Worm (Caenorhabditis elegans) whole organism, early embryonic: Measurements from ENCODE around the gene C28G1.6.

Experiments used
- B0310.2 ChIP-seq: sonication (generic microtip); optimal IDR thresholded peaks from 2 replicates; lab custom pipeline; 2016; ENCODE audit warnings: mild to moderate bottlenecking, missing genetic modification characterization, missing compliant biosample characterization
- aly-1 ChIP-seq: sonication (generic microtip); optimal IDR thresholded peaks from 2 replicates; lab custom pipeline; 2016; ENCODE audit warnings: missing genetic modification characterization, missing compliant biosample characterization
- ama-1 ChIP-seq: fragments of 150-350 bp; optimal IDR thresholded peaks from 2 replicates; lab custom pipeline; 2014
- ceh-13 ChIP-seq: fragments of 200-800 bp; sonication (Bioruptor generic); optimal IDR thresholded peaks from 2 replicates; lab custom pipeline; 2018; ENCODE audit warnings: mild to moderate bottlenecking, missing genetic modification characterization, missing compliant biosample characterization
- ceh-36 ChIP-seq: sonication (generic microtip); optimal IDR thresholded peaks from 2 replicates; lab custom pipeline; 2016; ENCODE audit warnings: missing genetic modification characterization, inconsistent platforms, missing compliant biosample characterization
- ets-7 ChIP-seq: sonication (generic microtip); optimal IDR thresholded peaks from 2 replicates; lab custom pipeline; 2016; ENCODE audit warnings: missing genotype, missing genetic modification characterization, missing compliant biosample characterization
- flt-1 ChIP-seq: fragments of 200-800 bp; sonication (Bioruptor generic); IDR thresholded peaks from 2 replicates; pipeline ENCODE4 v1.3.6; 2022; ENCODE audit warnings: missing genetic modification characterization, missing compliant biosample characterization
- hmbx-1 ChIP-seq: sonication (generic microtip); optimal IDR thresholded peaks from 2 replicates; lab custom pipeline; 2016; ENCODE audit warnings: mild to moderate bottlenecking, missing genetic modification characterization, missing compliant biosample characterization
- scrt-1 ChIP-seq: fragments of 200-800 bp; sonication (Bioruptor generic); IDR thresholded peaks from 2 replicates; pipeline ENCODE4 v1.3.6; 2022; ENCODE audit warnings: missing genetic modification characterization, missing compliant biosample characterization
- tbx-11 ChIP-seq: fragments of 200-800 bp; sonication (Bioruptor generic); IDR thresholded peaks from 2 replicates; pipeline ENCODE4 v1.3.6; 2022; ENCODE audit warnings: missing genetic modification characterization, missing compliant biosample characterization
- tbx-37 ChIP-seq: fragments of 200-800 bp; sonication (Bioruptor generic); conservative IDR thresholded peaks from 2 replicates; pipeline ENCODE4 v1.3.6; 2022; ENCODE audit warnings: missing genetic modification reagents, missing genetic modification characterization, missing compliant biosample characterization

ce11 chrX:8820643-8821042 lies 10.4 kb downstream of the C28G1.6 start:
- TF ChIP-seq aly-1 (tag; lab: Kevin White, UChicago) (no peak), ets-7 (tag; lab: Kevin White, UChicago) (no peak), ama-1 (lab: Kevin White, UChicago) (no peak), B0310.2 (tag; lab: Kevin White, UChicago) (no peak), ceh-36 (tag; lab: Kevin White, UChicago) (no peak), tbx-11 (GFP tag; lab: Robert Waterston, UW) (no peak), scrt-1 (GFP tag; lab: Robert Waterston, UW) (no peak), flt-1 (GFP tag; lab: Robert Waterston, UW) (no peak), hmbx-1 (tag; lab: Kevin White, UChicago) (no peak), tbx-37 (no peak), ceh-13 (GFP tag; lab: Kevin White, UChicago) (no peak)
